Worm (Caenorhabditis elegans): ENCODE results near the gene acr-7.

acr-7 gene

DNA sequence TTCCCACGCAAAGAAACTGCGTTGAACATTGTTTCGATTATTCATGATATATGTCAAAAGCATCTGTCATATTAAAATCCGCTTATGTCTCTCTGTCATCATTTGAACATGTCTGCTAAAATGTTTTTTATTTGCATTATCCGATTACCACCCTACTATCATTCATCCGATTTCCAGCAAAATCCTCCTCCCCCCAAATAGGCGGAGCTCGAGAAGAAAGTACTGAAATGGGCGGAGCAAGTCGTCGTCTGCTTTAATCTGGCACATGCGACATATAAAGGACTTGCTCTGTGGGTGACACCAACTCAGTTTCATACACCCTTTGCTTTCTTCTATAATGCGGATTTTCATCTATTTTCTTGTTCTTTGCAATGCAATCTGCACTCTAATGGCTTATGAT, 17.5 kb downstream of the acr-7 start, which contains the start of gene T09A5.14:
TSS of gene T09A5.14 (plus strand) at position 301 of the 400 bp plus-strand sequence.
- peak; percentile 46 for TF ChIP-seq dsc-1 (tag; optimal IDR thresholded peaks at IDR 0.05)
- TF ChIP-seq mep-1 (tag; optimal IDR thresholded peaks at IDR 0.05) = no peak
- no peak for TF ChIP-seq hpl-2 (GFP tag; optimal IDR thresholded peaks at IDR 0.05)
- TF ChIP-seq sup-37 (GFP tag; optimal IDR thresholded peaks at IDR 0.05) = no peak
- TF ChIP-seq lir-3 (tag; optimal IDR thresholded peaks at IDR 0.05; ENCODE audit: poor library complexity) = no peak

DNA sequence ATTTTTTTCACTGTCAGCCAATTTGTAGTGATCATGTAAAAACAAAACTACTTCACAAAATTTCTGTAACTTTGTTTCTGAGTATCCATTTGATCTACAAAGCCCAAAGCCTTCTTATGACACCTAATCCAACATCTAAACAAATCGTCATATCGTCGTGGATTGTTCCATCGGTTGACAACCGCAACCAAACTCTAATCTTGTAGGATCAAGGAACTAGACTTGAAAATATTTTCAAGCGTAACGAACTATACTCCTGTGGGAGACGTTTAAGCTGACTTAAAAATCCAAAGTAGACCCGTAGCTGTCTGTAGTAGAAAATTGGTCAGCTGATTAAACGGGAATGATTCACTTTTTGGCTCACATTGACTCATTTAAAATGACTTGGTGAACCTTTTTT, 20.0 kb downstream of the acr-7 start:
- peak; percentile 3 for TF ChIP-seq dsc-1 (tag; optimal IDR thresholded peaks at IDR 0.05)
- no peak for TF ChIP-seq grh-1 (GFP tag; IDR thresholded peaks at IDR 0.05)

DNA sequence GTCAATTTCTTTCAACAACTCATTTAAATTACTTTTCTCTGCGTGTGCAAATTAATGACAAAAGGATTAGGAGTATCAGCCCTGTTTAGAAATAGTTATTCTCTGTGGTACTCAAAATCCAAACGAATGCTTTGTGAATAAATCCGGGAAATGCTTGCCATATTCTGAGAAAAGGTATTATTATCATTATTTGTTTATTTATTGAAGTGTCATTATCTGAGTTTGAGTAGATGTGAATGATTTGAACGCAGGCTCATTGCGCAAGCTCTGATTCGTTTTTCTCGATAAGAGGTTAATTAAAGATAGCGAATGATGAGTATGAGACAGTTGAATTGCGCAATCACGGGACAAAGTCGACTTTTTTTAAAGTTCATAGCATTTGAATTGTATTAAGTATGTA, 21.7 kb downstream of the acr-7 start:
- TF ChIP-seq nhr-12 (tag; optimal IDR thresholded peaks at IDR 0.05) = no peak
- no peak for TF ChIP-seq sup-37 (GFP tag; optimal IDR thresholded peaks at IDR 0.05)
- TF ChIP-seq ceh-8 (GFP tag; optimal IDR thresholded peaks at IDR 0.05) = no peak
- peak; percentile 83 for TF ChIP-seq dsc-1 (tag; optimal IDR thresholded peaks at IDR 0.05)
- peak; percentile 41 for TF ChIP-seq pax-3 (tag; optimal IDR thresholded peaks at IDR 0.05)

DNA sequence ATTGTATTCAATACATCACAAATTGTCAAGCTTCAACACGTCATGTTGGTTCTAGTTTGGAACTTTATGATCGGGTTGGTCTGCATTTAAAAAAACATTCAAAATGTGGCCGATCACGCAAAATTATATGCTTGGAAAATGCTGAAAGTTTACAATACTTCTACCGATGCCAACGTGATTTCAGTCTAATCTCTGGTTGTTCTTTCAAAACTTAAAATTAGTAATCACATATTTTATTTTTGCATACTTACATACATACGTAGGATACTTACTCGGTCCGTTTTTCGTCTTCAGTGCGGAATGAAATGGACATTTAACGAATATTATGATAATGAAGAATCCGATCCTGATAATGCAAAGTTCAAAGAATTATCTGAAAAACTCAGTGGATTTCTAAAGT, 24.5 kb downstream of the acr-7 start, which contains the start of gene srw-62:
TSS of gene srw-62 (plus strand) at position 301 of the 400 bp plus-strand sequence.
- TF ChIP-seq swsn-7 (tag; optimal IDR thresholded peaks at IDR 0.05) = no peak
- TF ChIP-seq grh-1 (GFP tag; IDR thresholded peaks at IDR 0.05) = no peak
- no peak for TF ChIP-seq snpc-4 (tag; optimal IDR thresholded peaks at IDR 0.05)
- no peak for TF ChIP-seq aha-1 (tag; optimal IDR thresholded peaks at IDR 0.05)
- no peak for TF ChIP-seq hpl-2 (GFP tag; optimal IDR thresholded peaks at IDR 0.05)
- TF ChIP-seq C04F5.9 (tag; optimal IDR thresholded peaks at IDR 0.05) = no peak
- no peak for TF ChIP-seq sox-4 (tag; optimal IDR thresholded peaks at IDR 0.05)

DNA sequence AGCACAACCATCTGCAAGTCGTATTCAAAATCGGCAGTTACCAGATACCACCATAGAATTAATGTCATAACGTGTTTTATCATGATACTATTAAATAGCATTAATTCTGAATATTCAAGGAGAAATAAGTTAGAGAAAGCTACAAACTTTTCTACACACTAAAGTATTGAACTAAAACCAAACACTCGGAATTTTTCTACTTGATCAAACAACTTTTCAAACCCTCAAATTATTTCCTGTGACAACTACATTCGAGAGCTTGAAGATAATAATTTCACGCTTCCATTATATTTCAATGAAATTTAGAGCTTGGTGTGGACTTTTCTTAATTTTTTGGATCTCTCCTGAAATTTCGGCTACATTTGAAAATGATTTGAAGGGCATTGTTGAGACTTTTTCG, 27.1 kb downstream of the acr-7 start, which contains the start of gene irld-47:
TSS of gene irld-47 (minus strand) at position 101 of the 400 bp plus-strand sequence.
- no peak for TF ChIP-seq dsc-1 (tag; optimal IDR thresholded peaks at IDR 0.05)
- TF ChIP-seq tbx-2 (tag; optimal IDR thresholded peaks at IDR 0.05) = no peak

DNA sequence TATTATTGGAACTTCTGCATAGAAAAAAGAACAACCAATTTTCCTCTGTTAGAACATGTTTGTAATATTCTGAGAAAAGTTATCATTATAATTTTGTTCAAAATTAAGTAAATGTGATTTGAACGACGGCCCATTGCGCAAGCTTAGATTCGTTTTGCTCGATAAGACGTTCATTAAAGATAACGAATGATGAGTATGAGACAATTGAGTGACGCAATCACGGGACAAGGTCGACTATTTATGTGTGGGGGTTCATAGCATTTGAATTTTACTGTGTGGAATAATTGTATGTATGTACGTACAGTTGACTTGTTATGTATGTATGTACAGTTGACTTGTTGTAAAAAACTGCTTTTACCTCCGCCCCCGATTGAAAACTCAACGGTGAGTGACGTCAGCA, 30.2 kb downstream of the acr-7 start:
- TF ChIP-seq snu-23 (GFP tag; optimal IDR thresholded peaks at IDR 0.05) (no peak), zag-1 (tag; optimal IDR thresholded peaks at IDR 0.05) (no peak), C34B4.2 (tag; optimal IDR thresholded peaks at IDR 0.05) (no peak)

DNA sequence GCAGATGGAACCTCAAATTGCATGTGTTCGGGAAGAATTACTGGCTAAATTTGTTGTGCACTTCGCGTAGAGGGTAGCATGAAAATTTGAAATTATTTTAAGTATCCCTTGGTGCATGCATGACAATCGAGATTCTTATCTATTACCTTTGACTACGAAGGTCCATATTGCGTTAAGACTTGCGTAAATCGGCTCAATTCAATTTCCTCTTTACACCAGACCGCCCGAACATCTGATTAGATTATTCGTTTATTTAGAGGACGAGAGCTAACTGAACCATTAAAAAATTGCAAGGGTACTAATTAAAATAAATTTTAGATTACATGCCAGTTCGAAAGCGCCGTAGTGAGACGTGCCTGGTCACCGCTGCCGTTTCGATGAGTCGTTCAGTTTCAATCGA, 32.0 kb downstream of the acr-7 start:
- no peak for TF ChIP-seq pag-3 (tag; optimal IDR thresholded peaks at IDR 0.05; ENCODE audit: borderline replicate concordance, insufficient read depth)
- no peak for TF ChIP-seq ets-5 (GFP tag; IDR thresholded peaks at IDR 0.05)
- no peak for TF ChIP-seq fkh-4 (tag; optimal IDR thresholded peaks at IDR 0.05; ENCODE audit: borderline replicate concordance)
- no peak for TF ChIP-seq nhr-71 (tag; optimal IDR thresholded peaks at IDR 0.05)
- no peak for TF ChIP-seq alr-1 (tag; optimal IDR thresholded peaks at IDR 0.05; ENCODE audit: borderline replicate concordance)
- TF ChIP-seq Y116A8C.19 (tag; optimal IDR thresholded peaks at IDR 0.05; ENCODE audit: borderline replicate concordance) = no peak
- TF ChIP-seq lin-14 (GFP tag; optimal IDR thresholded peaks at IDR 0.05) = no peak
- no peak for TF ChIP-seq mep-1 (tag; optimal IDR thresholded peaks at IDR 0.05)
- no peak for TF ChIP-seq snpc-4 (tag; optimal IDR thresholded peaks at IDR 0.05)
- TF ChIP-seq rnt-1 (tag; optimal IDR thresholded peaks at IDR 0.05) = no peak
- no peak for TF ChIP-seq ceh-88 (GFP tag; IDR thresholded peaks at IDR 0.05)
- TF ChIP-seq dsc-1 (tag; optimal IDR thresholded peaks at IDR 0.05) = no peak
- no peak for TF ChIP-seq pqm-1 (tag; optimal IDR thresholded peaks at IDR 0.05)

All from whole organism, L1 larva.